Fruit fly (Drosophila melanogaster) whole organism, embryonic: ENCODE results near the gene hiro.

Experiments used
- ATbp ChIP-seq: fragments of 200-800 bp; sonication (Bioruptor generic); optimal IDR thresholded peaks from 2 replicates; lab custom pipeline; 2017; ENCODE audit warnings: missing biosample characterization, mild to moderate bottlenecking, missing genetic modification characterization, missing genetic modification reagents
- C15 ChIP-seq: fragments of 200-800 bp; sonication (Bioruptor generic); IDR thresholded peaks from 3 replicates; pipeline ENCODE4 v1.3.6; 2022; ENCODE audit warnings: missing biosample characterization, missing genetic modification characterization
- CG10274 ChIP-seq: fragments of 200-800 bp; sonication (Bioruptor generic); optimal IDR thresholded peaks from 3 replicates; lab custom pipeline; 2017; ENCODE audit warnings: missing biosample characterization, mild to moderate bottlenecking, missing genetic modification characterization
- CG11560 ChIP-seq: fragments of 200-800 bp; sonication (Bioruptor generic); IDR thresholded peaks from 3 replicates; pipeline ENCODE4 v1.3.6; 2022; ENCODE audit warnings: missing biosample characterization, missing genetic modification characterization
- CG13123 ChIP-seq: fragments of 200-800 bp; sonication (Bioruptor generic); optimal IDR thresholded peaks from 2 replicates; lab custom pipeline; 2016; ENCODE audit warnings: missing biosample characterization, missing genetic modification characterization
- CG13296 ChIP-seq: fragments of 200-800 bp; sonication (Bioruptor generic); optimal IDR thresholded peaks from 3 replicates; lab custom pipeline; 2018; ENCODE audit warnings: missing biosample characterization, mild to moderate bottlenecking, missing genetic modification characterization
- CG13894 ChIP-seq: fragments of 200-800 bp; sonication (Bioruptor generic); optimal IDR thresholded peaks from 3 replicates; lab custom pipeline; 2018; ENCODE audit warnings: missing biosample characterization, mild to moderate bottlenecking, missing genetic modification characterization, moderate library complexity
- CG14965 ChIP-seq: fragments of 200-800 bp; sonication (Bioruptor generic); optimal IDR thresholded peaks from 2 replicates; lab custom pipeline; 2016; ENCODE audit warnings: missing biosample characterization, missing genetic modification characterization, borderline replicate concordance
- CG15011 ChIP-seq: fragments of 200-800 bp; sonication (Bioruptor generic); optimal IDR thresholded peaks from 3 replicates; lab custom pipeline; 2018; ENCODE audit warnings: missing biosample characterization, mild to moderate bottlenecking, missing genetic modification characterization
- CG15073 ChIP-seq: fragments of 200-800 bp; sonication (Bioruptor generic); optimal IDR thresholded peaks from 2 replicates; lab custom pipeline; 2016; ENCODE audit warnings: missing biosample characterization, missing genetic modification characterization
- CG15514 ChIP-seq: fragments of 200-800 bp; sonication (Bioruptor generic); optimal IDR thresholded peaks from 3 replicates; lab custom pipeline; 2017; ENCODE audit warnings: missing biosample characterization, missing genetic modification characterization, mild to moderate bottlenecking, moderate library complexity, missing genetic modification reagents
- CG1603 ChIP-seq: fragments of 200-800 bp; sonication (Bioruptor generic); optimal IDR thresholded peaks from 2 replicates; lab custom pipeline; 2019; ENCODE audit warnings: missing biosample characterization, mild to moderate bottlenecking, missing genetic modification characterization, moderate library complexity
- CG17802 ChIP-seq: fragments of 200-800 bp; sonication (Bioruptor generic); optimal IDR thresholded peaks from 2 replicates; lab custom pipeline; 2018; ENCODE audit warnings: missing biosample characterization, mild to moderate bottlenecking, missing genetic modification characterization, moderate library complexity
- CG31224 ChIP-seq: fragments of 200-800 bp; sonication (Bioruptor generic); IDR thresholded peaks from 2 replicates; pipeline ENCODE4 v1.3.6; 2022; ENCODE audit warnings: missing biosample characterization, missing genetic modification characterization
- CG3847 ChIP-seq: fragments of 200-800 bp; sonication (Bioruptor generic); IDR thresholded peaks from 2 replicates; pipeline ENCODE4 v1.3.6; 2022; ENCODE audit warnings: missing biosample characterization, missing genetic modification characterization
- CG42726 ChIP-seq: fragments of 200-800 bp; sonication (Bioruptor generic); IDR thresholded peaks from 2 replicates; pipeline ENCODE4 v1.3.6; 2022; ENCODE audit warnings: missing biosample characterization, missing genetic modification characterization; ENCODE audit not compliant: partially characterized antibody
- CG4820 ChIP-seq: fragments of 200-800 bp; sonication (Bioruptor generic); optimal IDR thresholded peaks from 3 replicates; lab custom pipeline; 2016; ENCODE audit warnings: missing biosample characterization, missing genetic modification characterization
- CG7372 ChIP-seq: fragments of 200-800 bp; sonication (Bioruptor generic); IDR thresholded peaks from 2 replicates; pipeline ENCODE4 v1.3.6; 2022; ENCODE audit warnings: missing biosample characterization, missing genetic modification characterization
- CG7556 ChIP-seq: fragments of 200-800 bp; sonication (Bioruptor generic); optimal IDR thresholded peaks from 2 replicates; lab custom pipeline; 2017; ENCODE audit warnings: missing biosample characterization, mild to moderate bottlenecking, missing genetic modification characterization
- CG7745 ChIP-seq: fragments of 200-800 bp; sonication (Bioruptor generic); optimal IDR thresholded peaks from 2 replicates; lab custom pipeline; 2018; ENCODE audit warnings: missing biosample characterization, mild to moderate bottlenecking, missing genetic modification characterization, moderate library complexity
- CG7928 ChIP-seq: fragments of 200-800 bp; sonication (Bioruptor generic); optimal IDR thresholded peaks from 2 replicates; lab custom pipeline; 2017; ENCODE audit warnings: missing biosample characterization, mild to moderate bottlenecking, missing genetic modification characterization
- CG8478 ChIP-seq: fragments of >200 bp; optimal IDR thresholded peaks from 2 replicates; lab custom pipeline; 2018
- CG8924 ChIP-seq: fragments of 200-800 bp; optimal IDR thresholded peaks from 3 replicates; lab custom pipeline; 2019; ENCODE audit warnings: missing biosample characterization, mild to moderate bottlenecking, missing genetic modification characterization, moderate library complexity
- CG9932 ChIP-seq: fragments of 200-800 bp; sonication (Bioruptor generic); IDR thresholded peaks from 2 replicates; pipeline ENCODE4 v1.3.6; 2022; ENCODE audit warnings: missing biosample characterization, missing genetic modification characterization
- D19B ChIP-seq: fragments of 200-800 bp; sonication (Bioruptor generic); optimal IDR thresholded peaks from 2 replicates; lab custom pipeline; 2017; ENCODE audit warnings: missing biosample characterization, mild to moderate bottlenecking, missing genetic modification characterization
- Dbx ChIP-seq: fragments of 200-800 bp; sonication (Bioruptor generic); IDR thresholded peaks from 3 replicates; pipeline ENCODE4 v1.3.6; 2022; ENCODE audit warnings: missing biosample characterization, missing genetic modification characterization
- Deaf1 ChIP-seq: fragments of 200-800 bp; optimal IDR thresholded peaks from 3 replicates; lab custom pipeline; 2019; ENCODE audit warnings: missing biosample characterization, mild to moderate bottlenecking, missing genetic modification characterization, moderate library complexity
- H2.0 ChIP-seq: fragments of 200-800 bp; sonication (Bioruptor generic); IDR thresholded peaks from 2 replicates; pipeline ENCODE4 v1.3.6; 2022; ENCODE audit warnings: missing biosample characterization, missing genetic modification characterization
- HLHmδ ChIP-seq: fragments of 200-800 bp; sonication (Bioruptor generic); optimal IDR thresholded peaks from 2 replicates; lab custom pipeline; 2018; ENCODE audit warnings: missing biosample characterization, mild to moderate bottlenecking, missing genetic modification characterization, moderate library complexity
- Hand ChIP-seq: fragments of 200-800 bp; sonication (Bioruptor generic); optimal IDR thresholded peaks from 2 replicates; lab custom pipeline; 2017; ENCODE audit warnings: mild to moderate bottlenecking, missing biosample characterization, missing genetic modification reagents, missing genetic modification characterization
- Mrtf ChIP-seq: fragments of 200-800 bp; sonication (Bioruptor generic); IDR thresholded peaks from 3 replicates; pipeline ENCODE4 v1.3.6; 2022; ENCODE audit warnings: missing biosample characterization, missing genetic modification characterization
- Spps ChIP-seq: fragments of 200-800 bp; sonication (Bioruptor generic); optimal IDR thresholded peaks from 2 replicates; lab custom pipeline; 2018; ENCODE audit warnings: missing biosample characterization, mild to moderate bottlenecking, missing genetic modification characterization
- YL-1 ChIP-seq: fragments of 200-800 bp; sonication (Bioruptor generic); optimal IDR thresholded peaks from 3 replicates; lab custom pipeline; 2017; ENCODE audit warnings: missing biosample characterization, mild to moderate bottlenecking, missing genetic modification characterization
- az2 ChIP-seq: fragments of 200-800 bp; sonication (Bioruptor generic); optimal IDR thresholded peaks from 3 replicates; lab custom pipeline; 2016; ENCODE audit warnings: missing biosample characterization, missing genetic modification characterization
- chn ChIP-seq: fragments of 200-800 bp; sonication (Bioruptor generic); optimal IDR thresholded peaks from 2 replicates; lab custom pipeline; 2016; ENCODE audit warnings: missing biosample characterization, missing genetic modification characterization
- gcm ChIP-seq: fragments of 200-800 bp; sonication (Bioruptor generic); optimal IDR thresholded peaks from 2 replicates; lab custom pipeline; 2019; ENCODE audit warnings: missing biosample characterization, mild to moderate bottlenecking, missing genetic modification characterization, moderate library complexity
- insv ChIP-seq, 2 experiments: fragments of 200-800 bp; sonication (Bioruptor generic); optimal IDR thresholded peaks; 3 replicates each; lab custom pipeline; 2016 to 2018; ENCODE audit warnings: missing biosample characterization in 2 of 2, missing genetic modification characterization in 2 of 2
- jumu ChIP-seq: fragments of 200-800 bp; sonication (Bioruptor generic); optimal IDR thresholded peaks from 3 replicates; lab custom pipeline; 2016; ENCODE audit warnings: missing biosample characterization, missing genetic modification characterization
- kah ChIP-seq: fragments of 200-800 bp; sonication (Bioruptor generic); optimal IDR thresholded peaks from 2 replicates; lab custom pipeline; 2018; ENCODE audit warnings: missing biosample characterization, mild to moderate bottlenecking, missing genetic modification characterization
- ken ChIP-seq: fragments of 200-800 bp; sonication (Bioruptor generic); IDR thresholded peaks from 3 replicates; pipeline ENCODE4 v1.3.6; 2022; ENCODE audit warnings: missing biosample characterization, missing genetic modification characterization
- lbe ChIP-seq: fragments of 200-800 bp; sonication (Bioruptor generic); optimal IDR thresholded peaks from 2 replicates; lab custom pipeline; 2016; ENCODE audit warnings: missing biosample characterization, mild to moderate bottlenecking, missing genetic modification characterization
- lola ChIP-seq, 3 experiments: fragments of >200 bp in 2 of 3; fragments of 200-800 bp in 1 of 3; sonication (Bioruptor generic) in 1 of 3; optimal IDR thresholded peaks; 2 replicates each; lab custom pipeline; 2017 to 2019; ENCODE audit warnings: missing biosample characterization in 3 of 3, missing genetic modification characterization in 3 of 3, mild to moderate bottlenecking in 1 of 3, moderate library complexity in 1 of 3
- maf-S ChIP-seq: fragments of 200-800 bp; sonication (Bioruptor generic); optimal IDR thresholded peaks from 2 replicates; lab custom pipeline; 2016; ENCODE audit warnings: missing biosample characterization, missing genetic modification characterization
- mld ChIP-seq: fragments of 200-800 bp; sonication (Bioruptor generic); IDR thresholded peaks from 3 replicates; pipeline ENCODE4 v1.3.6; 2022; ENCODE audit warnings: missing biosample characterization, missing genetic modification characterization; ENCODE audit not compliant: partially characterized antibody
- nau ChIP-seq: fragments of 200-800 bp; sonication (Bioruptor generic); optimal IDR thresholded peaks from 3 replicates; lab custom pipeline; 2017; ENCODE audit warnings: missing biosample characterization, mild to moderate bottlenecking, missing genetic modification characterization, missing genetic modification reagents
- nmo ChIP-seq: fragments of 200-800 bp; sonication (Bioruptor generic); optimal IDR thresholded peaks from 2 replicates; lab custom pipeline; 2018; ENCODE audit warnings: missing biosample characterization, mild to moderate bottlenecking, missing genetic modification characterization, moderate library complexity
- psq ChIP-seq: fragments of 200-800 bp; sonication (Bioruptor generic); optimal IDR thresholded peaks from 2 replicates; lab custom pipeline; 2017; ENCODE audit warnings: missing biosample characterization, missing genetic modification characterization
- vnd ChIP-seq: fragments of 200-800 bp; sonication (Bioruptor generic); IDR thresholded peaks from 3 replicates; pipeline ENCODE4 v1.3.6; 2022; ENCODE audit warnings: missing biosample characterization, missing genetic modification characterization; ENCODE audit not compliant: partially characterized antibody
- zfh1 ChIP-seq: fragments of 200-800 bp; sonication (Bioruptor generic); IDR thresholded peaks from 3 replicates; pipeline ENCODE4 v1.3.6; 2022; ENCODE audit warnings: missing biosample characterization, missing genetic modification characterization

Gene hiro

dm6 chr3L:648155-649024 lies 39.4 kb downstream of the hiro start, which contains the start of gene Gale (continued):
- TF ChIP-seq Dbx (GFP tag; lab: Robert Waterston, UW) = 0 out of 3 replicates have a peak, but pooled peaks have one; percentile 28
- no peak for TF ChIP-seq insv (GFP tag; optimal IDR thresholded peaks at IDR 0.05; lab: Kevin White, UChicago)
- TF ChIP-seq CG1603 (tag; lab: Kevin White, UChicago) = peak; percentile 27
- TF ChIP-seq CG8478 = no peak
- TF ChIP-seq CG11560 (tag; lab: Robert Waterston, UW) = peak; percentile 55; the same call in 2 of the 3 replicates
- no peak for TF ChIP-seq CG15073 (GFP tag; lab: Kevin White, UChicago)
- TF ChIP-seq CG14965 = no peak
- no peak for TF ChIP-seq CG7372 (GFP tag; lab: Robert Waterston, UW)
- TF ChIP-seq CG7556 (GFP tag; lab: Kevin White, UChicago) = no peak
- no peak for TF ChIP-seq CG13123 (GFP tag; lab: Kevin White, UChicago)
- no peak for TF ChIP-seq nmo (GFP tag; lab: Kevin White, UChicago)
- TF ChIP-seq CG31224 = no peak
- TF ChIP-seq CG42726 (GFP tag; lab: Robert Waterston, UW) = peak; percentile 45; the same call in 1 of the 2 replicates
- no peak for TF ChIP-seq lbe (GFP tag; lab: Kevin White, UChicago)
- TF ChIP-seq CG13894 (tag; lab: Kevin White, UChicago) = no peak
- peak; percentile 92 for TF ChIP-seq CG3847 (GFP tag; lab: Robert Waterston, UW)
- no peak for TF ChIP-seq ATbp (GFP tag; lab: Kevin White, UChicago)
- TF ChIP-seq chn (GFP tag; lab: Kevin White, UChicago) = no peak
- no peak for TF ChIP-seq Spps (tag; lab: Kevin White, UChicago)
- no peak; the same call in 2 of the 3 replicates for TF ChIP-seq mld (GFP tag; lab: Robert Waterston, UW)
- TF ChIP-seq CG8924 (tag; lab: Kevin White, UChicago) = no peak
- no peak for TF ChIP-seq YL-1 (GFP tag; lab: Kevin White, UChicago)
- TF ChIP-seq CG7928 = no peak
- no peak for TF ChIP-seq CG7745 (tag; lab: Kevin White, UChicago)
- no peak for TF ChIP-seq psq
- no peak for TF ChIP-seq ken (GFP tag; lab: Robert Waterston, UW)
- TF ChIP-seq CG10274 (GFP tag; lab: Kevin White, UChicago) = no peak
- TF ChIP-seq C15 (GFP tag; lab: Robert Waterston, UW) = no peak
- TF ChIP-seq zfh1 (GFP tag; lab: Robert Waterston, UW) = 0 out of 3 replicates have a peak, but pooled peaks have one; percentile 26
- TF ChIP-seq CG13296 = no peak
- TF ChIP-seq H2.0 = no peak
- TF ChIP-seq Deaf1 (tag; lab: Kevin White, UChicago) = peak; percentile 47
- TF ChIP-seq maf-S (GFP tag; lab: Kevin White, UChicago) = no peak
- TF ChIP-seq D19B (GFP tag; lab: Kevin White, UChicago) = no peak
- no peak for TF ChIP-seq kah (GFP tag; lab: Kevin White, UChicago)
- TF ChIP-seq CG9932 (GFP tag; lab: Robert Waterston, UW) = no peak; the same call in 1 of the 2 replicates
- TF ChIP-seq gcm (GFP tag; lab: Kevin White, UChicago) = no peak
- TF ChIP-seq az2 = no peak
- no peak for TF ChIP-seq lola (GFP tag; optimal IDR thresholded peaks at IDR 0.05; lab: Kevin White, UChicago)
- no peak for TF ChIP-seq HLHmδ (GFP tag; lab: Kevin White, UChicago)
- no peak for TF ChIP-seq nau
- TF ChIP-seq CG15514 = no peak
- TF ChIP-seq Hand (GFP tag; lab: Kevin White, UChicago) = no peak
- TF ChIP-seq CG17802 (tag; lab: Kevin White, UChicago) = no peak
- TF ChIP-seq Mrtf (GFP tag; lab: Robert Waterston, UW) = no peak
- TF ChIP-seq CG4820 (GFP tag; lab: Kevin White, UChicago) = no peak
- TF ChIP-seq vnd (GFP tag; lab: Robert Waterston, UW) = peak; percentile 53; the same call in 1 of the 3 replicates
- peak; percentile 2 for TF ChIP-seq jumu
- TF ChIP-seq CG15011 = no peak
